Worm (Caenorhabditis elegans) whole organism, L3 larva: Measurements from ENCODE around the gene C08F1.11.
A peak's percentile ranks its signal among the peaks of the same experiment; 100 is the strongest.

Experiments
- R02D3.7 ChIP-seq: fragments of 150-350 bp; optimal IDR thresholded peaks from 2 replicates; lab custom pipeline; 2014; ENCODE audit warnings: missing biosample characterization, missing genetic modification characterization
- ZK546.5 ChIP-seq: sonication (generic microtip); optimal IDR thresholded peaks from 2 replicates; lab custom pipeline; 2017; ENCODE audit warnings: missing biosample characterization, missing genetic modification characterization
- aly-2 ChIP-seq: fragments of 150-350 bp; optimal IDR thresholded peaks from 2 replicates; lab custom pipeline; 2014; ENCODE audit warnings: missing biosample characterization, missing genetic modification characterization
- ama-1 ChIP-seq: fragments of 150-350 bp; optimal IDR thresholded peaks from 2 replicates; lab custom pipeline; 2018
- ceh-16 ChIP-seq: sonication (generic microtip); optimal IDR thresholded peaks from 2 replicates; lab custom pipeline; 2017; ENCODE audit warnings: missing biosample characterization, missing genetic modification characterization
- ceh-28 ChIP-seq: fragments of 150-350 bp; optimal IDR thresholded peaks from 2 replicates; lab custom pipeline; 2014; ENCODE audit warnings: missing biosample characterization, missing genetic modification reagents, missing genetic modification characterization
- ceh-82 ChIP-seq: fragments of 150-350 bp; optimal IDR thresholded peaks from 2 replicates; lab custom pipeline; 2014; ENCODE audit warnings: missing biosample characterization, missing genetic modification characterization
- ceh-9 ChIP-seq: sonication (generic microtip); optimal IDR thresholded peaks from 2 replicates; lab custom pipeline; 2018; ENCODE audit warnings: missing biosample characterization, missing genetic modification characterization
- daf-12 ChIP-seq: fragments of 150-350 bp; optimal IDR thresholded peaks from 2 replicates; lab custom pipeline; 2014; ENCODE audit warnings: missing biosample characterization, missing genetic modification reagents, missing genetic modification characterization
- egl-27 ChIP-seq: sonication (generic microtip); optimal IDR thresholded peaks from 4 replicates; lab custom pipeline; 2017; ENCODE audit warnings: missing biosample characterization, missing genetic modification reagents, missing genetic modification characterization
- egl-5 ChIP-seq: fragments of 150-350 bp; optimal IDR thresholded peaks from 2 replicates; lab custom pipeline; 2017; ENCODE audit warnings: missing biosample characterization, missing genetic modification reagents, missing genetic modification characterization, inconsistent platforms
- elt-1 ChIP-seq: fragments of 150-350 bp; optimal IDR thresholded peaks from 2 replicates; lab custom pipeline; 2014; ENCODE audit warnings: missing biosample characterization, missing genetic modification characterization
- elt-2 ChIP-seq: sonication (generic microtip); optimal IDR thresholded peaks from 2 replicates; lab custom pipeline; 2016; ENCODE audit warnings: missing genetic modification reagents, mild to moderate bottlenecking, missing genetic modification characterization, missing compliant biosample characterization
- elt-3 ChIP-seq, 3 experiments: fragments of 150-350 bp in 1 of 3; sonication (generic microtip) in 2 of 3; optimal IDR thresholded peaks; 2 replicates in 2 of 3; 4 replicates in 1 of 3; lab custom pipeline; 2014 to 2017; ENCODE audit warnings: missing biosample characterization in 3 of 3, missing genetic modification characterization in 3 of 3
- eor-1 ChIP-seq, 2 experiments: fragments of 150-350 bp; optimal IDR thresholded peaks; 2 replicates each; lab custom pipeline; 2014 to 2018; ENCODE audit warnings: missing biosample characterization in 2 of 2, missing genetic modification characterization in 2 of 2
- fkh-10 ChIP-seq: sonication (generic microtip); optimal IDR thresholded peaks from 2 replicates; lab custom pipeline; 2017; ENCODE audit warnings: missing biosample characterization, missing genetic modification reagents, missing genetic modification characterization
- fkh-2 ChIP-seq: fragments of 150-350 bp; optimal IDR thresholded peaks from 2 replicates; lab custom pipeline; 2014; ENCODE audit warnings: missing biosample characterization, missing genetic modification reagents, missing genetic modification characterization
- fos-1 ChIP-seq: fragments of 150-350 bp; optimal IDR thresholded peaks from 2 replicates; lab custom pipeline; 2014; ENCODE audit warnings: missing biosample characterization, missing genetic modification characterization
- hmg-11 ChIP-seq: sonication (generic microtip); optimal IDR thresholded peaks from 2 replicates; lab custom pipeline; 2016; ENCODE audit warnings: missing genetic modification characterization, missing compliant biosample characterization
- jun-1 ChIP-seq: fragments of 150-350 bp; optimal IDR thresholded peaks from 2 replicates; lab custom pipeline; 2014; ENCODE audit warnings: missing biosample characterization, missing genetic modification reagents, missing genetic modification characterization
- lin-15B ChIP-seq: fragments of 150-350 bp; optimal IDR thresholded peaks from 2 replicates; lab custom pipeline; 2014; ENCODE audit warnings: missing biosample characterization, missing genetic modification characterization
- lin-39 ChIP-seq: fragments of 150-350 bp; optimal IDR thresholded peaks from 2 replicates; lab custom pipeline; 2018; ENCODE audit warnings: missing biosample characterization, missing genetic modification reagents, missing genetic modification characterization
- lsy-12 ChIP-seq: sonication (generic microtip); optimal IDR thresholded peaks from 2 replicates; lab custom pipeline; 2016; ENCODE audit warnings: mild to moderate bottlenecking, missing genetic modification characterization, missing compliant biosample characterization
- mdl-1 ChIP-seq: fragments of 150-350 bp; optimal IDR thresholded peaks from 2 replicates; lab custom pipeline; 2014; ENCODE audit warnings: missing biosample characterization, missing genetic modification characterization
- mml-1 ChIP-seq: fragments of 150-350 bp; sonication (generic microtip); optimal IDR thresholded peaks from 3 replicates; lab custom pipeline; 2014; ENCODE audit warnings: missing biosample characterization, missing genetic modification characterization
- nfya-1 ChIP-seq: sonication (generic microtip); optimal IDR thresholded peaks from 2 replicates; lab custom pipeline; 2017; ENCODE audit warnings: missing genetic modification characterization, mild to moderate bottlenecking, missing compliant biosample characterization, antibody characterized with exemption, moderate library complexity; ENCODE audit not compliant: insufficient read depth
- nhr-11 ChIP-seq: fragments of 150-350 bp; optimal IDR thresholded peaks from 2 replicates; lab custom pipeline; 2014; ENCODE audit warnings: missing biosample characterization, missing genetic modification characterization
- nhr-12 ChIP-seq: fragments of 150-350 bp; optimal IDR thresholded peaks from 2 replicates; lab custom pipeline; 2014; ENCODE audit warnings: missing biosample characterization, missing genetic modification characterization
- nhr-23 ChIP-seq: fragments of 150-350 bp; optimal IDR thresholded peaks from 2 replicates; lab custom pipeline; 2014; ENCODE audit warnings: missing biosample characterization, missing genetic modification reagents, missing genetic modification characterization
- nhr-237 ChIP-seq: fragments of 150-350 bp; optimal IDR thresholded peaks from 2 replicates; lab custom pipeline; 2014; ENCODE audit warnings: missing biosample characterization, missing genetic modification characterization
- nhr-25 ChIP-seq: sonication (generic microtip); optimal IDR thresholded peaks from 2 replicates; lab custom pipeline; 2017; ENCODE audit warnings: missing biosample characterization, missing genetic modification characterization
- nhr-28 ChIP-seq: fragments of 150-350 bp; optimal IDR thresholded peaks from 2 replicates; lab custom pipeline; 2014; ENCODE audit warnings: missing biosample characterization, missing genetic modification characterization
- nhr-43 ChIP-seq: sonication (generic microtip); optimal IDR thresholded peaks from 2 replicates; lab custom pipeline; 2016; ENCODE audit warnings: mild to moderate bottlenecking, missing genetic modification characterization, missing compliant biosample characterization; ENCODE audit not compliant: poor library complexity, severe bottlenecking
- nhr-67 ChIP-seq: fragments of 150-350 bp; optimal IDR thresholded peaks from 2 replicates; lab custom pipeline; 2014; ENCODE audit warnings: missing biosample characterization, missing genetic modification characterization
- nhr-76 ChIP-seq: fragments of 150-350 bp; sonication (generic microtip); optimal IDR thresholded peaks from 5 replicates; lab custom pipeline; 2014; ENCODE audit warnings: missing biosample characterization, missing genetic modification characterization
- nhr-77 ChIP-seq: fragments of 150-350 bp; optimal IDR thresholded peaks from 2 replicates; lab custom pipeline; 2014; ENCODE audit warnings: missing biosample characterization, missing genetic modification characterization
- pha-4 ChIP-seq: fragments of 150-350 bp; optimal IDR thresholded peaks from 2 replicates; lab custom pipeline; 2014; ENCODE audit warnings: missing biosample characterization, missing genetic modification reagents, missing genetic modification characterization
- pqm-1 ChIP-seq: fragments of 150-350 bp; optimal IDR thresholded peaks from 2 replicates; lab custom pipeline; 2017; ENCODE audit warnings: missing biosample characterization, missing genetic modification characterization, inconsistent platforms
- sea-2 ChIP-seq: fragments of 150-350 bp; sonication (generic microtip); optimal IDR thresholded peaks from 4 replicates; lab custom pipeline; 2014; ENCODE audit warnings: missing biosample characterization, missing genetic modification reagents, missing genetic modification characterization
- skn-1 ChIP-seq: fragments of 150-350 bp; optimal IDR thresholded peaks from 2 replicates; lab custom pipeline; 2014; ENCODE audit warnings: missing biosample characterization, missing genetic modification characterization
- snpc-4 ChIP-seq: fragments of 150-350 bp; optimal IDR thresholded peaks from 2 replicates; lab custom pipeline; 2014; ENCODE audit warnings: missing biosample characterization, missing genetic modification characterization
- tbx-2 ChIP-seq: sonication (generic microtip); optimal IDR thresholded peaks from 2 replicates; lab custom pipeline; 2016; ENCODE audit warnings: mild to moderate bottlenecking, missing genetic modification characterization, missing compliant biosample characterization
- unc-39 ChIP-seq: sonication (generic microtip); optimal IDR thresholded peaks from 4 replicates; lab custom pipeline; 2017; ENCODE audit warnings: missing biosample characterization, missing genetic modification characterization
- unc-62 ChIP-seq: fragments of 150-350 bp; sonication (generic microtip); optimal IDR thresholded peaks from 4 replicates; lab custom pipeline; 2014; ENCODE audit warnings: missing biosample characterization, missing genetic modification reagents, missing genetic modification characterization
- zag-1 ChIP-seq: fragments of 150-350 bp; optimal IDR thresholded peaks from 2 replicates; lab custom pipeline; 2014; ENCODE audit warnings: missing biosample characterization, missing genetic modification characterization
- ztf-11 ChIP-seq: fragments of 150-350 bp; optimal IDR thresholded peaks from 2 replicates; lab custom pipeline; 2014; ENCODE audit warnings: missing biosample characterization, missing genetic modification characterization
- ztf-4 ChIP-seq: fragments of 150-350 bp; optimal IDR thresholded peaks from 2 replicates; lab custom pipeline; 2014; ENCODE audit warnings: missing biosample characterization, missing genetic modification characterization

The C08F1.11 gene

DNA sequence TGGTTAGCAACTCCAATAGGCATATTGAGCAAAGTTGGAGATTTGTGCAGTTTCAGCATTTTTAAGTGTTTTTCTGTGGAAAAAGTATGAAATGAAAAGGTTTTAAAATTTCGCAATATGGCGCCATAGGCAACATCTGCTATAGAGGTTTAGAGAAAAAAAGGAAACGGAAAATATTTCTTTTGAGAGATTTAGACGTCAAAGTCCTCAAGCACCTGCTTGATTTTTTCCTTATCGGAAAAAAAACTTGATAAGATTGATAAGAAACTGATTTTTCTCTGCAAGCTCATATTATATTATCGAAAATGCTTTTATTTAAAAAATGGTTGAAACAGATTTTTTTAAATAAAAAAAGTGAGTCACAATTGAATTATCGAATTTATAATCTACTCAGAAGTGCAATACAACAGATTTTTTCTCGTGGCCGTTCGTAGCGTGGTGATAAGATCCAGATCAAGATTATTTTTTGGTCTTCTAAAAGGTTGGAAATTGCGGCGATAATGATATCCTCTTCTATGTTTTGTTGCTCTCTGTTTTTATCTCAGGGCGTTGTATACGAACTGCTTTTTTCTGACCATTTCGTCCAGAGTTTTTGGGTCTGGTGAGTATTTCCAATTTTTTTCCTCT lies 35.4 kb upstream of the C08F1.11 start, which contains the start of gene fbxc-19:
Gene fbxc-19, plus strand, starts transcription at position 536 of the 627 bp plus-strand sequence.
- TF ChIP-seq fkh-2 (tag; lab: Kevin White, UChicago) (no peak), ceh-82 (no peak), nhr-12 (tag; lab: Kevin White, UChicago) (no peak), pqm-1 (peak; percentile 98), nhr-25 (tag; lab: Kevin White, UChicago) (no peak), aly-2 (tag; lab: Kevin White, UChicago) (no peak), ztf-11 (tag; lab: Kevin White, UChicago) (no peak), nhr-28 (tag; lab: Kevin White, UChicago) (no peak), ama-1 (lab: Kevin White, UChicago) (no peak), ZK546.5 (tag; lab: Kevin White, UChicago) (no peak), nhr-237 (tag; lab: Kevin White, UChicago) (no peak), zag-1 (tag; lab: Kevin White, UChicago) (no peak), skn-1 (peak; percentile 26), lin-15B (peak; percentile 21), lsy-12 (tag; lab: Kevin White, UChicago) (no peak), nhr-23 (tag; lab: Kevin White, UChicago) (peak; percentile 62), ztf-4 (tag; lab: Kevin White, UChicago) (no peak), R02D3.7 (tag; lab: Kevin White, UChicago) (peak; percentile 7), ceh-9 (tag; lab: Kevin White, UChicago) (no peak), sea-2 (no peak), ceh-16 (no peak), egl-5 (tag; lab: Kevin White, UChicago) (peak; percentile 53), nhr-77 (peak; percentile 31), daf-12 (no peak), mdl-1 (tag; lab: Kevin White, UChicago) (peak; percentile 26), fos-1 (tag; lab: Kevin White, UChicago) (no peak), nhr-11 (no peak), lin-39 (tag; lab: Kevin White, UChicago) (no peak), hmg-11 (tag; lab: Kevin White, UChicago) (peak; percentile 14), elt-2 (tag; lab: Kevin White, UChicago) (peak; percentile 99), egl-27 (tag; lab: Kevin White, UChicago) (no peak), nhr-43 (tag; lab: Kevin White, UChicago) (no peak), elt-3 (tag; optimal IDR thresholded peaks at IDR 0.05; lab: Kevin White, UChicago) (no peak), nfya-1 (tag; lab: Kevin White, UChicago) (peak; percentile 42), unc-62 (GFP tag; lab: Kevin White, UChicago) (no peak), elt-1 (no peak), nhr-67 (tag; lab: Kevin White, UChicago) (no peak), nhr-76 (no peak), jun-1 (tag; lab: Kevin White, UChicago) (peak; percentile 85), tbx-2 (tag; lab: Kevin White, UChicago) (no peak), ceh-28 (peak; percentile 79), unc-39 (tag; lab: Kevin White, UChicago) (no peak), pha-4 (peak; percentile 89), fkh-10 (no peak), mml-1 (no peak), eor-1 (tag; optimal IDR thresholded peaks at IDR 0.05; lab: Kevin White, UChicago) (no peak), snpc-4 (tag; lab: Kevin White, UChicago) (no peak)
